Fruit fly (Drosophila melanogaster) whole organism, wandering third instar larva: ENCODE data around the gene CG15408.

Source experiments
- Dfd ChIP-seq: fragments of >200 bp; optimal IDR thresholded peaks from 2 replicates; lab custom pipeline; 2017; ENCODE audit warnings: missing biosample characterization, missing genetic modification characterization
- Dif ChIP-seq: fragments of 200-275, 200-300 bp; sonication (Bioruptor generic); optimal IDR thresholded peaks from 2 replicates; lab custom pipeline; 2018; ENCODE audit warnings: missing biosample characterization, missing genetic modification characterization; ENCODE audit not compliant: partially characterized antibody
- Hr78 ChIP-seq: fragments of >200 bp; optimal IDR thresholded peaks from 2 replicates; lab custom pipeline; 2017; ENCODE audit warnings: missing biosample characterization, missing genetic modification characterization
- Hr83 ChIP-seq: fragments of 200-300 bp; sonication (Bioruptor generic); optimal IDR thresholded peaks from 2 replicates; lab custom pipeline; 2016; ENCODE audit warnings: missing biosample characterization, mild to moderate bottlenecking, missing genetic modification characterization, moderate library complexity; ENCODE audit not compliant: poor library complexity, severe bottlenecking
- Jra ChIP-seq: sonication (Bioruptor generic); optimal IDR thresholded peaks from 2 replicates; lab custom pipeline; 2016; ENCODE audit warnings: missing biosample characterization, missing genetic modification characterization
- OdsH ChIP-seq: fragments of 200-800 bp; sonication (Bioruptor generic); optimal IDR thresholded peaks from 2 replicates; lab custom pipeline; 2016; ENCODE audit warnings: missing biosample characterization, mild to moderate bottlenecking, missing genetic modification characterization
- Rel ChIP-seq, 2 experiments: fragments of 200-800 bp; sonication (Bioruptor generic) in 1 of 2; optimal IDR thresholded peaks; 2 replicates in 1 of 2; 3 replicates in 1 of 2; lab custom pipeline; 2016 to 2019; ENCODE audit warnings: mild to moderate bottlenecking in 2 of 2, missing biosample characterization in 2 of 2, missing genetic modification characterization in 2 of 2, moderate library complexity in 1 of 2
- br ChIP-seq: fragments of 200-800 bp; sonication (Bioruptor generic); optimal IDR thresholded peaks from 2 replicates; lab custom pipeline; 2016; ENCODE audit warnings: missing biosample characterization, missing genetic modification characterization
- foxo ChIP-seq, 2 experiments: fragments of 200-800 bp; sonication (Bioruptor generic); optimal IDR thresholded peaks; 2 replicates in 1 of 2; 3 replicates in 1 of 2; lab custom pipeline; 2016 to 2017; ENCODE audit warnings: missing biosample characterization in 2 of 2, missing genetic modification characterization in 2 of 2
- pan ChIP-seq: fragments of >200 bp; optimal IDR thresholded peaks from 2 replicates; lab custom pipeline; 2017
- psq ChIP-seq: fragments of 200-800 bp; sonication (Bioruptor generic); optimal IDR thresholded peaks from 3 replicates; lab custom pipeline; 2017; ENCODE audit warnings: missing biosample characterization, mild to moderate bottlenecking, missing genetic modification characterization, moderate library complexity
- usp ChIP-seq: fragments of >200 bp; optimal IDR thresholded peaks from 2 replicates; lab custom pipeline; 2017; ENCODE audit warnings: missing biosample characterization, missing genetic modification characterization

DNA sequence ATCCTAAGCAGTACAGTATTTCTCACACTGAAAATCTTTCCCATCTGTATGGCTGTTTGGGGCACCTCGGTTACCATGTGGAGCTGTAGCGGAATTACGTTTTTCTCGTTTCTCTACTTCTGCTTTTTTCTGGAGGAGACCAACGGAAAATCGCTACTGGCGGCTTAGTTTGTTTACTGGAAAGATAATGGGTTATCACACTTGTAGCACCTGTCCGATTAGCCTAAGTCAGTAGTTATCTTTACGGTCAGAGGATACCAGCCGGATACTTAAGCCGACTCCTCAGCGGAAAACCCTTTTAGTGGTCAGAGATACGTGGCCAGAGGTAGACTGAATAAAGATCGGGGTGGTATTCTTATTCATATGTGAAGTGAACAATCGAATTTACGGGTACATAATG lies at the start of gene CG15408:
- no peak for TF ChIP-seq psq (GFP tag; lab: Kevin White, UChicago)
- TF ChIP-seq Hr78 (GFP tag; lab: Kevin White, UChicago): no peak
- no peak for TF ChIP-seq Jra (GFP tag; lab: Kevin White, UChicago)
- no peak for TF ChIP-seq usp (GFP tag; lab: Kevin White, UChicago)
- TF ChIP-seq OdsH (GFP tag; lab: Kevin White, UChicago): no peak
- TF ChIP-seq br (GFP tag; lab: Kevin White, UChicago): no peak
- TF ChIP-seq foxo (GFP tag; optimal IDR thresholded peaks at IDR 0.05; lab: Kevin White, UChicago): no peak
- no peak for TF ChIP-seq Dif (GFP tag; lab: Kevin White, UChicago)
- no peak for TF ChIP-seq Rel (GFP tag; optimal IDR thresholded peaks at IDR 0.05; lab: Kevin White, UChicago)
- TF ChIP-seq Rel (tag; optimal IDR thresholded peaks at IDR 0.05; lab: Kevin White, UChicago): no peak
- no peak for TF ChIP-seq Dfd
- TF ChIP-seq Hr83: no peak
- no peak for TF ChIP-seq pan
